Worm (Caenorhabditis elegans) whole organism, L2 larva: ENCODE results near the gene gly-7.

Experiments used
- aly-2 ChIP-seq: fragments of 150-350 bp; optimal IDR thresholded peaks from 2 replicates; lab custom pipeline; 2014; ENCODE audit warnings: missing biosample characterization, missing genetic modification characterization
- ama-1 ChIP-seq: fragments of 150-350 bp; optimal IDR thresholded peaks from 2 replicates; lab custom pipeline; 2018; ENCODE audit warnings: inconsistent platforms
- elt-3 ChIP-seq: sonication (generic microtip); optimal IDR thresholded peaks from 2 replicates; lab custom pipeline; 2017; ENCODE audit warnings: missing biosample characterization, missing genetic modification characterization
- fos-1 ChIP-seq: fragments of 150-350 bp; optimal IDR thresholded peaks from 2 replicates; lab custom pipeline; 2014; ENCODE audit warnings: missing biosample characterization, missing genetic modification characterization
- lin-13 ChIP-seq: fragments of 150-350 bp; optimal IDR thresholded peaks from 2 replicates; lab custom pipeline; 2014; ENCODE audit warnings: missing biosample characterization, missing genetic modification reagents, missing genetic modification characterization
- lin-39 ChIP-seq: fragments of 150-350 bp; optimal IDR thresholded peaks from 2 replicates; lab custom pipeline; 2014; ENCODE audit warnings: missing biosample characterization, missing genetic modification reagents, missing genetic modification characterization
- nhr-12 ChIP-seq: fragments of 150-350 bp; optimal IDR thresholded peaks from 2 replicates; lab custom pipeline; 2014; ENCODE audit warnings: missing biosample characterization, missing genetic modification characterization
- nhr-6 ChIP-seq: fragments of 150-350 bp; optimal IDR thresholded peaks from 2 replicates; lab custom pipeline; 2014; ENCODE audit warnings: missing biosample characterization, missing genetic modification characterization
- nhr-77 ChIP-seq: fragments of 150-350 bp; optimal IDR thresholded peaks from 2 replicates; lab custom pipeline; 2014; ENCODE audit warnings: missing biosample characterization, missing genetic modification characterization
- sem-4 ChIP-seq: fragments of 150-350 bp; optimal IDR thresholded peaks from 2 replicates; lab custom pipeline; 2014; ENCODE audit warnings: missing biosample characterization, missing genetic modification reagents, missing genetic modification characterization
- unc-39 ChIP-seq: fragments of 150-350 bp; optimal IDR thresholded peaks from 2 replicates; lab custom pipeline; 2014; ENCODE audit warnings: missing biosample characterization, missing genetic modification characterization
- unc-62 ChIP-seq: fragments of 150-350 bp; optimal IDR thresholded peaks from 2 replicates; lab custom pipeline; 2014; ENCODE audit warnings: missing biosample characterization, missing genetic modification reagents, missing genetic modification characterization
- zag-1 ChIP-seq: fragments of 150-350 bp; optimal IDR thresholded peaks from 2 replicates; lab custom pipeline; 2014; ENCODE audit warnings: missing biosample characterization, missing genetic modification characterization

DNA sequence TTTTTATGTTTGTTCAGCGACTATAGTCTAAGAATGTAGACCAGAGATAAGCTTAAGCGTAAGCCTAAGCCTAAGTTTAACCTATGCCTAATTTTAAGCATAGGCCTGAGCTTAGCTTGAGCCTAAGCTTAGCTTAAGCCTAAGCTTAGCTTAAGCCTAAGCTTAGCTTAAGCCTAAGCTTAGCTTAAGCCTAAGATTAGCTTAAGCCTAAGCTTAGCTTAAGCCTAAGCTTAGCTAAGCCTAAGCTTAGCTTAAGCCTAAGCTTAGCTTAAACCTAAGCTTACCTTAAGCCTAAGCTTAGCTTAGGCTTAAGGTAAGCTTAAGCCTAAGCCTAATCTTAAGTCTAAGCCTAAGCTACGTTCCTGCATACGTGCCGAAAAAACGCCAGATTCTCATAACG is 27.5 kb upstream of the gly-7 start:
- TF ChIP-seq lin-39 (tag; lab: Kevin White, UChicago) (no peak), sem-4 (tag; lab: Kevin White, UChicago) (no peak), nhr-6 (tag; lab: Kevin White, UChicago) (no peak), fos-1 (tag; lab: Kevin White, UChicago) (no peak), zag-1 (tag; lab: Kevin White, UChicago) (no peak), elt-3 (tag; lab: Kevin White, UChicago) (no peak), aly-2 (tag; lab: Kevin White, UChicago) (no peak), lin-13 (GFP tag; lab: Kevin White, UChicago) (no peak), nhr-12 (tag; lab: Kevin White, UChicago) (no peak), ama-1 (lab: Kevin White, UChicago) (no peak), unc-62 (GFP tag; lab: Kevin White, UChicago) (no peak), unc-39 (tag; lab: Kevin White, UChicago) (no peak), nhr-77 (no peak)
